Fruit fly (Drosophila melanogaster) whole organism, adult: ENCODE measurements around the gene Iml1.

Experiments used
- CG12768 ChIP-seq: fragments of 200-800 bp; sonication (Bioruptor generic); optimal IDR thresholded peaks from 2 replicates; lab custom pipeline; 2017; ENCODE audit warnings: missing biosample characterization, missing genetic modification characterization, mild to moderate bottlenecking, moderate library complexity, missing genetic modification reagents
- CG7101 ChIP-seq: fragments of 200-800 bp; sonication (Bioruptor generic); optimal IDR thresholded peaks from 2 replicates; lab custom pipeline; 2018; ENCODE audit warnings: missing biosample characterization, mild to moderate bottlenecking, missing genetic modification characterization, moderate library complexity

DNA sequence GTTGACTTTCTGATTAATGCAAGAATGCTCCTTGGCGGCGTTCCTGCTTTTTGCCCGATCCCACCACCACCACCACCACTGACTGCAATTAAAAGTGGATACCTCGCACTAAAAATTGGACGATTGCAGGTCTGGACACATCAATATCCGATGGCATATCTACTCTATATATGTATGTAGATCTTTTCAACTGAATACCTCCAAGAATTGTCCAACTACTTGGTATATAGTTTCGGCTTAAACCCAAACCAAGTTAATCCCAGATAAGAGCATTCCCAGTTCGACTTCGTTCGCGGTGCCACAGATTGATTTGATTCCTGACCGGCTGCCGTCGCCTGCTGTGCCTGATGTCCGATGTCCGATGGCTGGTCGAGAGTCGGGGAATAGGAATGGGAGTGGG is 49.1 kb downstream of the Iml1 start:
- TF ChIP-seq CG12768 (GFP tag; lab: Kevin White, UChicago), result no peak
- TF ChIP-seq CG7101 (tag; lab: Kevin White, UChicago), result no peak
